Worm (Caenorhabditis elegans) whole organism, L4 larva: ENCODE results near the gene F44A6.5.
A peak's percentile ranks its signal among the peaks of the same experiment; 100 is the strongest.

ENCODE experiments used
- D1046.2 ChIP-seq: fragments of 200-800 bp; sonication (Bioruptor generic); IDR thresholded peaks from 2 replicates; pipeline ENCODE4 v1.3.6; 2022; ENCODE audit warnings: missing genetic modification characterization, missing compliant biosample characterization
- F10B5.3 ChIP-seq: sonication (generic microtip); optimal IDR thresholded peaks from 2 replicates; lab custom pipeline; 2016; ENCODE audit warnings: mild to moderate bottlenecking, missing genetic modification characterization, missing compliant biosample characterization
- F26F4.8 ChIP-seq: fragments of 200-800 bp; sonication (Bioruptor generic); conservative IDR thresholded peaks from 2 replicates; pipeline ENCODE4 v1.3.6; 2022; ENCODE audit warnings: missing genetic modification characterization, missing compliant biosample characterization
- F37D6.2 ChIP-seq: sonication (generic microtip); optimal IDR thresholded peaks from 2 replicates; lab custom pipeline; 2016; ENCODE audit warnings: mild to moderate bottlenecking, missing genetic modification characterization, missing compliant biosample characterization
- F44E2.7 ChIP-seq: fragments of 200-800 bp; sonication (Bioruptor generic); IDR thresholded peaks from 2 replicates; pipeline ENCODE4 v2.1.2; 2022; ENCODE audit warnings: missing genetic modification characterization, missing compliant biosample characterization
- R02D3.7 ChIP-seq: fragments of 150-350 bp; sonication (generic microtip); optimal IDR thresholded peaks from 3 replicates; lab custom pipeline; 2014; ENCODE audit warnings: missing biosample characterization, missing genetic modification characterization
- T26A8.4 ChIP-seq: fragments of 200-800 bp; sonication (Bioruptor generic); IDR thresholded peaks from 2 replicates; pipeline ENCODE4 v1.3.6; 2022; ENCODE audit warnings: missing genetic modification characterization, missing compliant biosample characterization
- Y48G9A.11 ChIP-seq: fragments of 200-800 bp; sonication (Bioruptor generic); IDR thresholded peaks from 2 replicates; pipeline ENCODE4 v1.3.6; 2022; ENCODE audit warnings: missing genetic modification reagents, missing genetic modification characterization, missing compliant biosample characterization
- aha-1 ChIP-seq: fragments of 150-350 bp; peaks from one replicate; lab custom pipeline; 2014; ENCODE audit warnings: missing biosample characterization, missing genetic modification characterization
- arid-1 ChIP-seq: fragments of 200-800 bp; sonication (Bioruptor generic); conservative IDR thresholded peaks from 2 replicates; pipeline ENCODE4 v1.3.6; 2022; ENCODE audit warnings: missing genetic modification reagents, missing genetic modification characterization, missing compliant biosample characterization
- attf-4 ChIP-seq: sonication (generic microtip); optimal IDR thresholded peaks from 3 replicates; lab custom pipeline; 2017; ENCODE audit warnings: missing biosample characterization, missing genetic modification characterization
- ceh-32 ChIP-seq: sonication (generic microtip); optimal IDR thresholded peaks from 2 replicates; lab custom pipeline; 2016; ENCODE audit warnings: mild to moderate bottlenecking, missing genetic modification characterization, missing compliant biosample characterization; ENCODE audit not compliant: poor library complexity
- ces-1 ChIP-seq: fragments of 150-350 bp; sonication (generic microtip); optimal IDR thresholded peaks from 4 replicates; lab custom pipeline; 2014; ENCODE audit warnings: missing biosample characterization, missing genetic modification reagents, missing genetic modification characterization
- daf-16 ChIP-seq, 3 experiments: sonication (generic microtip); optimal IDR thresholded peaks; 2 replicates each; lab custom pipeline; 2016 to 2017; ENCODE audit warnings: missing genetic modification characterization in 3 of 3, missing genetic modification reagents in 3 of 3, mild to moderate bottlenecking in 2 of 3, missing compliant biosample characterization in 2 of 3, missing biosample characterization in 1 of 3, moderate library complexity in 1 of 3
- daf-19 ChIP-seq: fragments of 200-800 bp; sonication (Bioruptor generic); conservative IDR thresholded peaks from 2 replicates; pipeline ENCODE4 v1.3.6; 2022; ENCODE audit warnings: missing genetic modification characterization, missing compliant biosample characterization
- dmd-6 ChIP-seq: fragments of 200-800 bp; sonication (Bioruptor generic); IDR thresholded peaks from 2 replicates; pipeline ENCODE4 v1.3.6; 2022; ENCODE audit warnings: missing genetic modification reagents, missing genetic modification characterization, missing compliant biosample characterization
- dmd-8 ChIP-seq: fragments of 200-800 bp; sonication (Bioruptor generic); IDR thresholded peaks from 2 replicates; pipeline ENCODE4 v1.3.6; 2022; ENCODE audit warnings: missing genetic modification characterization, missing compliant biosample characterization
- dmd-9 ChIP-seq: fragments of 200-800 bp; sonication (Bioruptor generic); IDR thresholded peaks from 2 replicates; pipeline ENCODE4 v1.3.6; 2022; ENCODE audit warnings: missing genetic modification reagents, missing genetic modification characterization, missing compliant biosample characterization
- duxl-1 ChIP-seq: sonication (generic microtip); optimal IDR thresholded peaks from 2 replicates; lab custom pipeline; 2016; ENCODE audit warnings: mild to moderate bottlenecking, missing genetic modification characterization, moderate library complexity, missing compliant biosample characterization; ENCODE audit not compliant: poor library complexity
- egl-27 ChIP-seq: sonication (generic microtip); optimal IDR thresholded peaks from 3 replicates; lab custom pipeline; 2017; ENCODE audit warnings: missing biosample characterization, missing genetic modification reagents, missing genetic modification characterization
- egl-43 ChIP-seq: fragments of 200-800 bp; sonication (Bioruptor generic); IDR thresholded peaks from 2 replicates; pipeline ENCODE4 v1.3.6; 2022; ENCODE audit warnings: missing genetic modification reagents, missing genetic modification characterization, missing compliant biosample characterization
- fkh-10 ChIP-seq: fragments of 150-350 bp; optimal IDR thresholded peaks from 2 replicates; lab custom pipeline; 2014; ENCODE audit warnings: missing biosample characterization, missing genetic modification reagents, missing genetic modification characterization
- hif-1 ChIP-seq, 2 experiments: sonication (generic microtip); optimal IDR thresholded peaks; 2 replicates each; lab custom pipeline; 2016 to 2017; ENCODE audit warnings: missing compliant biosample characterization in 2 of 2, missing genetic modification characterization in 2 of 2, missing genetic modification reagents in 2 of 2, missing genotype in 2 of 2, mild to moderate bottlenecking in 1 of 2
- hlh-30 ChIP-seq: sonication (generic microtip); optimal IDR thresholded peaks from 2 replicates; lab custom pipeline; 2017; ENCODE audit warnings: antibody characterized with exemption, mild to moderate bottlenecking, missing genetic modification characterization, missing compliant biosample characterization; ENCODE audit not compliant: insufficient read depth
- lin-29 ChIP-seq: fragments of 200-800 bp; sonication (Bioruptor generic); IDR thresholded peaks from 2 replicates; pipeline ENCODE4 v1.3.6; 2022; ENCODE audit warnings: missing genetic modification reagents, missing genetic modification characterization, missing compliant biosample characterization
- lin-38 ChIP-seq: fragments of 200-800 bp; sonication (Bioruptor generic); IDR thresholded peaks from 2 replicates; pipeline ENCODE4 v1.3.6; 2022; ENCODE audit warnings: missing genetic modification reagents, missing genetic modification characterization, missing compliant biosample characterization
- madf-9 ChIP-seq: fragments of 200-800 bp; sonication (Bioruptor generic); conservative IDR thresholded peaks from 2 replicates; pipeline ENCODE4 v1.3.6; 2022; ENCODE audit warnings: missing genetic modification reagents, missing genetic modification characterization, missing compliant biosample characterization
- mdl-1 ChIP-seq, 2 experiments: fragments of 150-350 bp in 1 of 2; sonication (generic microtip) in 1 of 2; optimal IDR thresholded peaks; 2 replicates each; lab custom pipeline; 2014 to 2017; ENCODE audit warnings: missing biosample characterization in 2 of 2, missing genetic modification characterization in 2 of 2
- mxl-2 ChIP-seq: fragments of 200-800 bp; sonication (Bioruptor generic); conservative IDR thresholded peaks from 2 replicates; pipeline ENCODE4 v1.3.6; 2022; ENCODE audit warnings: missing genetic modification reagents, missing genetic modification characterization, missing compliant biosample characterization
- nhr-102 ChIP-seq: sonication (generic microtip); optimal IDR thresholded peaks from 2 replicates; lab custom pipeline; 2016; ENCODE audit warnings: mild to moderate bottlenecking, missing genetic modification characterization, moderate library complexity, missing compliant biosample characterization
- nhr-11 ChIP-seq: fragments of 150-350 bp; optimal IDR thresholded peaks from 2 replicates; lab custom pipeline; 2014; ENCODE audit warnings: missing biosample characterization, missing genetic modification characterization
- nhr-111 ChIP-seq: fragments of 200-800 bp; sonication (Bioruptor generic); optimal IDR thresholded peaks from 2 replicates; lab custom pipeline; 2018; ENCODE audit warnings: mild to moderate bottlenecking, missing genetic modification characterization, missing compliant biosample characterization
- nhr-237 ChIP-seq: sonication (generic microtip); optimal IDR thresholded peaks from 2 replicates; lab custom pipeline; 2017; ENCODE audit warnings: missing biosample characterization, missing genetic modification characterization
- nhr-25 ChIP-seq: sonication (generic microtip); optimal IDR thresholded peaks from 2 replicates; lab custom pipeline; 2017; ENCODE audit warnings: missing genetic modification characterization, mild to moderate bottlenecking, missing compliant biosample characterization, antibody characterized with exemption, moderate library complexity, borderline replicate concordance; ENCODE audit not compliant: insufficient read depth
- nhr-28 ChIP-seq: fragments of 150-350 bp; optimal IDR thresholded peaks from 2 replicates; lab custom pipeline; 2014; ENCODE audit warnings: missing biosample characterization, missing genetic modification characterization
- nhr-48 ChIP-seq: sonication (generic microtip); optimal IDR thresholded peaks from 2 replicates; lab custom pipeline; 2016; ENCODE audit warnings: mild to moderate bottlenecking, missing genetic modification characterization, missing compliant biosample characterization
- nhr-6 ChIP-seq: fragments of 150-350 bp; optimal IDR thresholded peaks from 2 replicates; lab custom pipeline; 2014; ENCODE audit warnings: missing biosample characterization, missing genetic modification characterization
- nhr-76 ChIP-seq: fragments of 150-350 bp; optimal IDR thresholded peaks from 2 replicates; lab custom pipeline; 2014; ENCODE audit warnings: missing biosample characterization, missing genetic modification characterization
- pha-4 ChIP-seq, 2 experiments: fragments of 150-350 bp in 1 of 2; fragments of 200-800 bp in 1 of 2; sonication (Bioruptor generic) in 1 of 2; IDR thresholded peaks in 1 of 2; optimal IDR thresholded peaks in 1 of 2; 2 replicates each; pipeline versions ENCODE4 v1.3.6 to Lab custom; 2014 to 2022; ENCODE audit warnings: missing genetic modification characterization in 2 of 2, missing genetic modification reagents in 2 of 2, missing biosample characterization in 1 of 2, missing compliant biosample characterization in 1 of 2
- php-3 ChIP-seq: fragments of 200-800 bp; sonication (Bioruptor generic); IDR thresholded peaks from 2 replicates; pipeline ENCODE4 v1.3.6; 2022; ENCODE audit warnings: missing genetic modification reagents, missing genetic modification characterization, missing compliant biosample characterization
- pqm-1 ChIP-seq: sonication (generic microtip); optimal IDR thresholded peaks from 2 replicates; lab custom pipeline; 2017; ENCODE audit warnings: missing biosample characterization, missing genetic modification characterization
- snpc-1.2 ChIP-seq: fragments of 200-800 bp; sonication (Bioruptor generic); IDR thresholded peaks from 2 replicates; pipeline ENCODE4 v1.3.6; 2022; ENCODE audit warnings: missing genetic modification reagents, missing genetic modification characterization, missing compliant biosample characterization
- unc-39 ChIP-seq: sonication (generic microtip); optimal IDR thresholded peaks from 2 replicates; lab custom pipeline; 2017; ENCODE audit warnings: missing biosample characterization, missing genetic modification characterization
- unc-62 ChIP-seq, 3 experiments: fragments of 150-350 bp in 1 of 3; sonication (generic microtip); optimal IDR thresholded peaks in 2 of 3; peaks in 1 of 3; 1 replicate in 1 of 3; 2 replicates in 2 of 3; lab custom pipeline; 2014 to 2017; ENCODE audit warnings: missing biosample characterization in 3 of 3, missing genetic modification characterization in 3 of 3, missing genetic modification reagents in 3 of 3, missing genotype in 1 of 3
- zip-11 ChIP-seq: fragments of 200-800 bp; sonication (Bioruptor generic); IDR thresholded peaks from 2 replicates; pipeline ENCODE4 v1.3.6; 2022; ENCODE audit warnings: missing genetic modification characterization, missing compliant biosample characterization
- zip-2 ChIP-seq: fragments of 150-350 bp; optimal IDR thresholded peaks from 2 replicates; lab custom pipeline; 2014; ENCODE audit warnings: missing biosample characterization, missing genetic modification characterization

The F44A6.5 gene

DNA sequence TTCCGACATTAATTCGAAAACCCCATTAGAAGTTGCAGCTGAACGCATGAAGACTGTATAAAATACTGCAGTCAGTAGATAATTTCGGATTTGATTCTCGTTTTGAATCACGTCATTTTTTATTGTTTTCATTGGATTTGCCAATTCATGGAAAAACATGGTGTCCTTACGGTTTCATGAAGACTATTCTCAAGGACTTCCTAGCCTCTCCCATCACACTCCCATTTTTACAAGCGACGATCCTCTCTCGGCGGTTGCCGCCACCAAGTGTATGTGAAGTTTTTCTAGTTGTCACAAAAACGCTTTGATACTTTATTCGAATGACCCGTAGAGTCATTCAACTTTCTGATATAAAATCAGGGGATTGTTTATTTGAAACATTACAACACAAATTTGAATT is 28.9 kb downstream of the F44A6.5 start:
- TF ChIP-seq pha-4 (GFP tag; IDR thresholded peaks at IDR 0.05; lab: Robert Waterston, UW) (no peak), pha-4 (tag; optimal IDR thresholded peaks at IDR 0.05; lab: Kevin White, UChicago) (no peak), F10B5.3 (no peak), mdl-1 (tag; optimal IDR thresholded peaks at IDR 0.05; lab: Kevin White, UChicago) (no peak), aha-1 (tag; lab: Kevin White, UChicago) (peak; percentile 91), F37D6.2 (tag; lab: Kevin White, UChicago) (no peak), php-3 (GFP tag; lab: Robert Waterston, UW) (no peak), zip-2 (no peak), nhr-25 (peak; percentile 5), F44E2.7 (no peak), F26F4.8 (GFP tag; lab: Robert Waterston, UW) (no peak), fkh-10 (GFP tag; lab: Kevin White, UChicago) (no peak), ceh-32 (tag; lab: Kevin White, UChicago) (no peak), ces-1 (no peak), unc-39 (tag; lab: Kevin White, UChicago) (no peak), dmd-6 (GFP tag; lab: Robert Waterston, UW) (no peak), nhr-28 (tag; lab: Kevin White, UChicago) (peak; percentile 31), zip-11 (no peak), nhr-111 (no peak), D1046.2 (GFP tag; lab: Robert Waterston, UW) (no peak), hlh-30 (no peak), nhr-6 (tag; lab: Kevin White, UChicago) (no peak)

DNA sequence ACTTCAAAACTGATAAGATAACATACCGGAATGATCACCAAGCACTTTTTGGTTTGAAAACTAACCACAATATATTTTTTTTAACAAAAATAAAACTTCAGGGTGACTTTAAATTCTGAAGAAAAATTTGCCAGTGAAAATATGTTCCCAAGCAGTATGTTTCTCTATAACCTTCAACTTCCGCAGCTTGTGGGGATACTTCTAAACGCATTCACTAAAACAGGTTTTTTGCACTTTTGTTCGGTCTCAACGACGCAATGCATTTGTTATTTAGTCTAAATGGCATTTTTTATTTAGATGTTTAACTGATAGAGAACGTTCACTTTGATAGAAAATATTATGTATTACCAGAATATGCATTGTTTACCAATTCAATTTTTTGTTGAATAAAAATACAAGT is 29.5 kb downstream of the F44A6.5 start:
- TF ChIP-seq lin-38 (GFP tag; lab: Robert Waterston, UW) (no peak), daf-19 (GFP tag; lab: Robert Waterston, UW) (no peak), egl-43 (GFP tag; lab: Robert Waterston, UW) (no peak), pqm-1 (tag; lab: Kevin White, UChicago) (no peak), php-3 (GFP tag; lab: Robert Waterston, UW) (no peak), nhr-48 (tag; lab: Kevin White, UChicago) (no peak), lin-29 (no peak), F26F4.8 (GFP tag; lab: Robert Waterston, UW) (no peak), dmd-9 (GFP tag; lab: Robert Waterston, UW) (no peak), snpc-1.2 (GFP tag; lab: Robert Waterston, UW) (no peak), madf-9 (GFP tag; lab: Robert Waterston, UW) (no peak), mxl-2 (GFP tag; lab: Robert Waterston, UW) (no peak), nhr-11 (tag; lab: Kevin White, UChicago) (no peak), fkh-10 (GFP tag; lab: Kevin White, UChicago) (no peak), R02D3.7 (tag; lab: Kevin White, UChicago) (no peak), egl-27 (no peak), attf-4 (tag; lab: Kevin White, UChicago) (no peak), T26A8.4 (GFP tag; lab: Robert Waterston, UW) (no peak), nhr-102 (tag; lab: Kevin White, UChicago) (no peak), unc-62 (GFP tag; optimal IDR thresholded peaks at IDR 0.05 in 1 of 2; lab: Kevin White, UChicago) (no peak), unc-62 (tag; optimal IDR thresholded peaks at IDR 0.05; lab: Kevin White, UChicago) (no peak)

DNA sequence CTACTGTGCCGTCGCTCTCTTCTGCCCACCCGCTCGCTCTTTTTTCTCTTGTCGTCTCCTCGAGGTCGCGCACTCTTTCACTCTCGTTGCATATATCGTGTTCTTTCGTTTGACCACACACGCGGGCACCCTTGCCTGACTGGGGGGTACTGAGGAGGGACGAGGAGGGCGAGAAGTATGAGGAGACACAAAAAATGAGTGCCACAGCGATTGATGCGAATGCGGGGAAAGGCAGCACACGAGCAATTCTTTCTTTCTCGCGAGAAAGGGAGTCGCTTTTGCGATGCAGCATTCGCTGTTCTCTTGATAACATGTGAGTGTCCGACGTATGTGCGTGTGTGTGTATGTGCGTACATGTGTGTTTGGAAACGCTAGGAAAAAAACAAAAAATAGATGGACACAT is 30.2 kb downstream of the F44A6.5 start:
- TF ChIP-seq duxl-1 (tag; lab: Kevin White, UChicago) (peak; percentile 43), unc-62 (GFP tag; optimal IDR thresholded peaks at IDR 0.05 in 1 of 2; lab: Kevin White, UChicago) (peak in 1 of 2 experiments; percentile 100), unc-62 (tag; optimal IDR thresholded peaks at IDR 0.05; lab: Kevin White, UChicago) (no peak), lin-29 (no peak), R02D3.7 (tag; lab: Kevin White, UChicago) (no peak), unc-39 (tag; lab: Kevin White, UChicago) (no peak), dmd-8 (no peak), Y48G9A.11 (GFP tag; lab: Robert Waterston, UW) (no peak), F26F4.8 (GFP tag; lab: Robert Waterston, UW) (no peak), daf-16 (GFP tag; optimal IDR thresholded peaks at IDR 0.05; lab: Kevin White, UChicago) (peak in 1 of 2 experiments; percentile 64), daf-16 (tag; optimal IDR thresholded peaks at IDR 0.05; lab: Kevin White, UChicago) (peak; percentile 38), nhr-48 (tag; lab: Kevin White, UChicago) (peak; percentile 53), nhr-237 (no peak), nhr-76 (no peak), madf-9 (GFP tag; lab: Robert Waterston, UW) (no peak), arid-1 (GFP tag; lab: Robert Waterston, UW) (0 out of 2 replicates have a peak, but pooled peaks have one; percentile 6), aha-1 (tag; lab: Kevin White, UChicago) (peak; percentile 97), T26A8.4 (GFP tag; lab: Robert Waterston, UW) (peak; percentile 63), hif-1 (tag; optimal IDR thresholded peaks at IDR 0.05; lab: Kevin White, UChicago) (peak; percentile 21 to 68)
